Fruit fly (Drosophila melanogaster) whole organism, embryonic: ENCODE data around the gene brm.
A peak's percentile ranks its signal among the peaks of the same experiment; 100 is the strongest.

Experiments used
- Antp ChIP-seq: fragments of 200-800 bp; sonication (Bioruptor generic); optimal IDR thresholded peaks from 3 replicates; lab custom pipeline; 2016; ENCODE audit warnings: missing biosample characterization, missing genetic modification characterization
- Asciz ChIP-seq: fragments of 200-800 bp; sonication (Bioruptor generic); optimal IDR thresholded peaks from 2 replicates; lab custom pipeline; 2017; ENCODE audit warnings: missing biosample characterization, mild to moderate bottlenecking, missing genetic modification characterization, missing genetic modification reagents
- B-H1 ChIP-seq: fragments of 200-800 bp; sonication (Bioruptor generic); IDR thresholded peaks from 3 replicates; pipeline ENCODE4 v1.3.6; 2022; ENCODE audit warnings: missing biosample characterization, missing genetic modification characterization
- CG10543 ChIP-seq: fragments of 200-800 bp; sonication (Bioruptor generic); optimal IDR thresholded peaks from 3 replicates; lab custom pipeline; 2017; ENCODE audit warnings: missing biosample characterization, mild to moderate bottlenecking, missing genetic modification characterization, moderate library complexity
- CG10654 ChIP-seq: fragments of 200-800 bp; sonication (Bioruptor generic); optimal IDR thresholded peaks from 2 replicates; lab custom pipeline; 2016; ENCODE audit warnings: missing biosample characterization, missing genetic modification characterization
- CG15514 ChIP-seq: fragments of 200-800 bp; sonication (Bioruptor generic); optimal IDR thresholded peaks from 3 replicates; lab custom pipeline; 2017; ENCODE audit warnings: missing biosample characterization, missing genetic modification characterization, mild to moderate bottlenecking, moderate library complexity, missing genetic modification reagents
- CG15696 ChIP-seq: fragments of 200-800 bp; sonication (Bioruptor generic); optimal IDR thresholded peaks from 2 replicates; lab custom pipeline; 2019; ENCODE audit warnings: missing biosample characterization, mild to moderate bottlenecking, missing genetic modification characterization, moderate library complexity
- CG1647 ChIP-seq: fragments of 200-800 bp; sonication (Bioruptor generic); optimal IDR thresholded peaks from 3 replicates; lab custom pipeline; 2016; ENCODE audit warnings: missing biosample characterization, missing genetic modification characterization
- CG17186 ChIP-seq: fragments of 200-800 bp; sonication (Bioruptor generic); optimal IDR thresholded peaks from 3 replicates; lab custom pipeline; 2017; ENCODE audit warnings: missing biosample characterization, missing genetic modification reagents, missing genetic modification characterization
- CG18011 ChIP-seq: fragments of 200-800 bp; sonication (Bioruptor generic); optimal IDR thresholded peaks from 2 replicates; lab custom pipeline; 2017; ENCODE audit warnings: missing biosample characterization, missing genetic modification characterization, mild to moderate bottlenecking, moderate library complexity, missing genotype
- CG1832 ChIP-seq: fragments of 200-800 bp; sonication (Bioruptor generic); optimal IDR thresholded peaks from 2 replicates; lab custom pipeline; 2017; ENCODE audit warnings: missing biosample characterization, mild to moderate bottlenecking, missing genetic modification characterization, inconsistent platforms
- CG30020 ChIP-seq: fragments of 200-800 bp; optimal IDR thresholded peaks from 2 replicates; lab custom pipeline; 2019; ENCODE audit warnings: missing biosample characterization, mild to moderate bottlenecking, missing genetic modification characterization, moderate library complexity
- CG3726 ChIP-seq: fragments of 200-800 bp; sonication (Bioruptor generic); IDR thresholded peaks from 3 replicates; pipeline ENCODE4, ENCODE4 v1.3.6; 2022; ENCODE audit warnings: missing biosample characterization, missing genetic modification characterization
- CG4404 ChIP-seq: fragments of 200-800 bp; sonication (Bioruptor generic); IDR thresholded peaks from 2 replicates; pipeline ENCODE4 v1.3.6; 2022; ENCODE audit warnings: missing biosample characterization, missing genetic modification characterization
- CG4820 ChIP-seq: fragments of 200-800 bp; sonication (Bioruptor generic); optimal IDR thresholded peaks from 3 replicates; lab custom pipeline; 2016; ENCODE audit warnings: missing biosample characterization, missing genetic modification characterization
- CG6683 ChIP-seq: fragments of 200-800 bp; sonication (Bioruptor generic); optimal IDR thresholded peaks from 2 replicates; lab custom pipeline; 2017; ENCODE audit warnings: missing biosample characterization, mild to moderate bottlenecking, missing genetic modification characterization, missing genetic modification reagents
- CG6689 ChIP-seq: fragments of 200-800 bp; sonication (Bioruptor generic); IDR thresholded peaks from 2 replicates; pipeline ENCODE4 v1.3.6; 2022; ENCODE audit warnings: missing biosample characterization, missing genetic modification characterization
- CG7786 ChIP-seq: fragments of 200-800 bp; sonication (Bioruptor generic); optimal IDR thresholded peaks from 2 replicates; lab custom pipeline; 2016; ENCODE audit warnings: missing biosample characterization, missing genetic modification characterization
- CG7963 ChIP-seq: fragments of 200-800 bp; sonication (Bioruptor generic); IDR thresholded peaks from 3 replicates; pipeline ENCODE4 v1.3.6; 2022; ENCODE audit warnings: missing biosample characterization, missing genetic modification characterization; ENCODE audit not compliant: partially characterized antibody
- CG8290 ChIP-seq, 3 experiments: fragments of 200-800 bp; sonication (Bioruptor generic); optimal IDR thresholded peaks; 2 replicates each; lab custom pipeline; 2016 to 2019; ENCODE audit warnings: missing biosample characterization in 3 of 3, missing genetic modification characterization in 3 of 3, mild to moderate bottlenecking in 2 of 3, moderate library complexity in 1 of 3
- CoRest ChIP-seq: fragments of 200-800 bp; sonication (Bioruptor generic); optimal IDR thresholded peaks from 3 replicates; lab custom pipeline; 2018; ENCODE audit warnings: missing biosample characterization, mild to moderate bottlenecking, missing genetic modification characterization, moderate library complexity
- Elba2 ChIP-seq: fragments of 200-800 bp; sonication (Bioruptor generic); optimal IDR thresholded peaks from 3 replicates; lab custom pipeline; 2016; ENCODE audit warnings: missing biosample characterization, missing genetic modification characterization
- Ets97D ChIP-seq: fragments of 200-800 bp; sonication (Bioruptor generic); optimal IDR thresholded peaks from 3 replicates; lab custom pipeline; 2016; ENCODE audit warnings: missing biosample characterization, missing genetic modification characterization
- HLH3B ChIP-seq: fragments of 200-800 bp; sonication (Bioruptor generic); IDR thresholded peaks from 2 replicates; pipeline ENCODE4 v1.3.6; 2022; ENCODE audit warnings: missing biosample characterization, missing genetic modification characterization
- HmgD ChIP-seq: fragments of 200-800 bp; sonication (Bioruptor generic); optimal IDR thresholded peaks from 3 replicates; lab custom pipeline; 2016; ENCODE audit warnings: missing biosample characterization, missing genetic modification characterization
- Hmr ChIP-seq: fragments of 200-800 bp; sonication (Bioruptor generic); optimal IDR thresholded peaks from 3 replicates; lab custom pipeline; 2017; ENCODE audit warnings: mild to moderate bottlenecking, missing biosample characterization, missing genetic modification reagents, missing genetic modification characterization
- MESR4 ChIP-seq: fragments of 200-800 bp; sonication (Bioruptor generic); optimal IDR thresholded peaks from 2 replicates; lab custom pipeline; 2018; ENCODE audit warnings: missing biosample characterization, mild to moderate bottlenecking, missing genetic modification characterization, moderate library complexity
- Nf-YC ChIP-seq: fragments of 200-800 bp; optimal IDR thresholded peaks from 3 replicates; lab custom pipeline; 2019; ENCODE audit warnings: missing biosample characterization, mild to moderate bottlenecking, missing genetic modification characterization, moderate library complexity
- NfI ChIP-seq: fragments of 200-800 bp; sonication (Bioruptor generic); optimal IDR thresholded peaks from 3 replicates; lab custom pipeline; 2018; ENCODE audit warnings: missing biosample characterization, mild to moderate bottlenecking, missing genetic modification characterization, moderate library complexity
- Oli ChIP-seq: fragments of 200-800 bp; sonication (Bioruptor generic); optimal IDR thresholded peaks from 2 replicates; lab custom pipeline; 2018; ENCODE audit warnings: missing biosample characterization, mild to moderate bottlenecking, missing genetic modification characterization, moderate library complexity
- bab2 ChIP-seq: fragments of 200-800 bp; sonication (Bioruptor generic); optimal IDR thresholded peaks from 2 replicates; lab custom pipeline; 2016; ENCODE audit warnings: missing biosample characterization, missing genetic modification characterization
- btn ChIP-seq: fragments of 200-800 bp; sonication (Bioruptor generic); optimal IDR thresholded peaks from 2 replicates; lab custom pipeline; 2016; ENCODE audit warnings: missing biosample characterization, missing genetic modification characterization
- ci ChIP-seq: fragments of 200-800 bp; sonication (Bioruptor generic); IDR thresholded peaks from 3 replicates; pipeline ENCODE4 v1.3.6; 2022; ENCODE audit warnings: missing biosample characterization, missing genetic modification characterization
- grn ChIP-seq: fragments of 200-800 bp; sonication (Bioruptor generic); optimal IDR thresholded peaks from 3 replicates; lab custom pipeline; 2017; ENCODE audit warnings: missing biosample characterization, missing genetic modification characterization
- ind ChIP-seq: fragments of 200-800 bp; sonication (Bioruptor generic); optimal IDR thresholded peaks from 3 replicates; lab custom pipeline; 2016; ENCODE audit warnings: missing biosample characterization, missing genetic modification characterization
- inv ChIP-seq: fragments of 200-800 bp; sonication (Bioruptor generic); IDR thresholded peaks from 2 replicates; pipeline ENCODE4 v1.3.6; 2022; ENCODE audit warnings: missing biosample characterization, missing genetic modification characterization; ENCODE audit not compliant: partially characterized antibody
- kay ChIP-seq: fragments of 200-800 bp; sonication (Bioruptor generic); optimal IDR thresholded peaks from 2 replicates; lab custom pipeline; 2016; ENCODE audit warnings: missing biosample characterization, missing genetic modification characterization
- knrl ChIP-seq: fragments of 200-800 bp; sonication (Bioruptor generic); IDR thresholded peaks from 3 replicates; pipeline ENCODE4 v1.3.6; 2022; ENCODE audit warnings: missing biosample characterization, missing genetic modification characterization; ENCODE audit not compliant: partially characterized antibody
- lbe ChIP-seq: fragments of 200-800 bp; sonication (Bioruptor generic); optimal IDR thresholded peaks from 2 replicates; lab custom pipeline; 2016; ENCODE audit warnings: missing biosample characterization, mild to moderate bottlenecking, missing genetic modification characterization
- lola ChIP-seq, 3 experiments: fragments of >200 bp in 2 of 3; fragments of 200-800 bp in 1 of 3; sonication (Bioruptor generic) in 1 of 3; optimal IDR thresholded peaks; 2 replicates each; lab custom pipeline; 2017 to 2019; ENCODE audit warnings: missing biosample characterization in 3 of 3, missing genetic modification characterization in 3 of 3, mild to moderate bottlenecking in 1 of 3, moderate library complexity in 1 of 3
- mirr ChIP-seq: fragments of 200-800 bp; sonication (Bioruptor generic); optimal IDR thresholded peaks from 3 replicates; lab custom pipeline; 2018; ENCODE audit warnings: missing biosample characterization, mild to moderate bottlenecking, missing genetic modification characterization
- nom ChIP-seq: fragments of 200-800 bp; sonication (Bioruptor generic); optimal IDR thresholded peaks from 2 replicates; lab custom pipeline; 2017; ENCODE audit warnings: missing biosample characterization, missing genetic modification characterization, mild to moderate bottlenecking, moderate library complexity, missing genetic modification reagents
- repo ChIP-seq: fragments of 200-800 bp; sonication (Bioruptor generic); optimal IDR thresholded peaks from 2 replicates; lab custom pipeline; 2016; ENCODE audit warnings: missing biosample characterization, missing genetic modification characterization
- tna ChIP-seq: fragments of 200-800 bp; sonication (Bioruptor generic); IDR thresholded peaks from 2 replicates; pipeline ENCODE4 v1.3.6; 2022; ENCODE audit warnings: missing biosample characterization, missing genetic modification characterization; ENCODE audit not compliant: partially characterized antibody
- vfl ChIP-seq: fragments of 200-800 bp; sonication (Bioruptor generic); optimal IDR thresholded peaks from 2 replicates; lab custom pipeline; 2016; ENCODE audit warnings: missing biosample characterization, missing genetic modification characterization
- wdn ChIP-seq: fragments of 200-800 bp; sonication (Bioruptor generic); IDR thresholded peaks from 2 replicates; pipeline ENCODE4 v1.3.6; 2022; ENCODE audit warnings: missing biosample characterization, missing genetic modification characterization
- wor ChIP-seq: fragments of 200-800 bp; sonication (Bioruptor generic); IDR thresholded peaks from 2 replicates; pipeline ENCODE4 v1.3.6; 2022; ENCODE audit warnings: missing biosample characterization, missing genetic modification characterization
- zfh2 ChIP-seq: fragments of 200-800 bp; sonication (Bioruptor generic); optimal IDR thresholded peaks from 2 replicates; lab custom pipeline; 2016; ENCODE audit warnings: missing biosample characterization, missing genetic modification characterization

The brm gene

DNA sequence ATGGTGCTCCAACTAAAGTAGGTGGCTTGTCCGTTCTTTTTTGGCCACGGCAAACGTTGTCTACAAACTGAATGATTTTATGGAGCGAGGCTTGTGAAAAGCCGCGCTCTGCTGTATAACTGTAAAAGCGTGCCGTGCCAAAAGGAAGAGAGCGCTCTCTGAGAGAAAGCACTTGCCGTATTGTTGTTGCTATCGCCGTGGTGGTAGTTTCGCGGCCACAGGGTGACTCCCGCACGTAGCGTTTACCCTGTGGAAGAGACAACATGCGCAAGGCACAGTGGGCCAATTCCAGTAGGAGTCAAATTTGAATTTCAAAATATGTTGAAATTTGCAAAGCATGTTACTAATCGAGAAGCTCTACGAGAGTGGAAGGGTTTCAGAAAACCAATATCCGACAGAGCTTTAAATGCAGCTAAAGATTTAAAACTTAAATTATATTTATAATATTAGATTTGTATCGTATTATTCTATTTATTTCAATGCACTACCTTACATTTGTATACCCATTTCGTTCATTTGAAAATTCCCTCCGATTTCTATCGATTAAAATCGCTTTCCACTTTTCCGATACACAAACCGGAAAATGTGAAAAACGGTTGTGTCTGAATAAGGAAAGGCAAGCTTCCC is 57.7 kb downstream of the brm start, which contains the start of gene sff (continued):
- TF ChIP-seq CG4404 (GFP tag; lab: Robert Waterston, UW) (peak; percentile 89), CG7963 (GFP tag; lab: Robert Waterston, UW) (no peak), B-H1 (GFP tag; lab: Robert Waterston, UW) (peak; percentile 79), HLH3B (GFP tag; lab: Robert Waterston, UW) (peak; percentile 89), wdn (GFP tag; lab: Robert Waterston, UW) (peak; percentile 68), btn (GFP tag; lab: Kevin White, UChicago) (peak; percentile 36), Hmr (peak; percentile 85), CG30020 (tag; lab: Kevin White, UChicago) (peak; percentile 75), inv (GFP tag; lab: Robert Waterston, UW) (0 out of 2 replicates have a peak, but pooled peaks have one; percentile 7), Asciz (GFP tag; lab: Kevin White, UChicago) (peak; percentile 84), HmgD (GFP tag; lab: Kevin White, UChicago) (no peak), Oli (tag; lab: Kevin White, UChicago) (peak; percentile 89), Antp (peak; percentile 66), CG3726 (peak; percentile 87), Elba2 (GFP tag; lab: Kevin White, UChicago) (peak; percentile 70), repo (GFP tag; lab: Kevin White, UChicago) (peak; percentile 49), CG18011 (peak; percentile 61), zfh2 (GFP tag; lab: Kevin White, UChicago) (peak; percentile 24), CG15514 (peak; percentile 75), CG1832 (GFP tag; lab: Kevin White, UChicago) (no peak), CG8290 (GFP tag; optimal IDR thresholded peaks at IDR 0.05; lab: Kevin White, UChicago) (peak; percentile 65), CG8290 (tag; optimal IDR thresholded peaks at IDR 0.05; lab: Kevin White, UChicago) (peak; percentile 65 to 74), kay (GFP tag; lab: Kevin White, UChicago) (peak; percentile 46), knrl (GFP tag; lab: Robert Waterston, UW) (peak; percentile 48; the same call in 1 of the 3 replicates), wor (peak; percentile 85), lola (GFP tag; optimal IDR thresholded peaks at IDR 0.05; lab: Kevin White, UChicago) (peak in 1 of 3 experiments; percentile 92), NfI (peak; percentile 89), CG1647 (GFP tag; lab: Kevin White, UChicago) (peak; percentile 60), CG6689 (GFP tag; lab: Robert Waterston, UW) (peak; percentile 98), CG15696 (tag; lab: Kevin White, UChicago) (peak; percentile 91), bab2 (GFP tag; lab: Kevin White, UChicago) (peak; percentile 66), CG4820 (GFP tag; lab: Kevin White, UChicago) (peak; percentile 79), CG10543 (peak; percentile 87), grn (GFP tag; lab: Kevin White, UChicago) (peak; percentile 20), CG10654 (GFP tag; lab: Kevin White, UChicago) (peak; percentile 82), CG6683 (GFP tag; lab: Kevin White, UChicago) (peak; percentile 72), tna (GFP tag; lab: Robert Waterston, UW) (no peak), CoRest (peak; percentile 93), mirr (GFP tag; lab: Kevin White, UChicago) (peak; percentile 61), nom (no peak), ind (peak; percentile 86), ci (GFP tag; lab: Robert Waterston, UW) (peak; percentile 94), lbe (no peak), CG17186 (GFP tag; lab: Kevin White, UChicago) (peak; percentile 63), Nf-YC (tag; lab: Kevin White, UChicago) (peak; percentile 80), vfl (GFP tag; lab: Kevin White, UChicago) (peak; percentile 6), MESR4 (peak; percentile 34), CG7786 (GFP tag; lab: Kevin White, UChicago) (peak; percentile 79), Ets97D (GFP tag; lab: Kevin White, UChicago) (peak; percentile 95)
